Fruit fly (Drosophila melanogaster): ENCODE data around the gene ems.

DNA sequence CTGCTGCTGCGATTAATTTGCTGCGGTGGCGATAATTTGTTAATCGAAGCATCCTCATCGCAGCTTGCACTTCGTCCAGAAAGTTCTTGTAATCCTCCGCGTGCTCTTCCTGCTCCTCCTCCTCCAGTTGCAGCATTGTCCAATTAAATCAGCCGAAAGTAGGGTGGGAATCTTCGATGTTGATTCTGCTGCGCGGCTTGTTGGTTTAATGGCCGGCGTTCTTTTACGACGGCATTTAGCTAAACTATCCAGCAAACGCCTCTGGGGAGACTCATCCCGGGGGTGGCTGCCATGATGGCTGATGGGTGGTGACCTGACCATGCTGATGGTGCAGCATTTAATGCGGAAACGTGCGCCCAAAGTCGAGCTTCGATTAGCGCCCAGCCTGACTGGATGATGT lies 47.9 kb downstream of the ems start:
- TF ChIP-seq CG6792 (GFP tag; optimal IDR thresholded peaks at IDR 0.05) (no peak), Hr39 (GFP tag; optimal IDR thresholded peaks at IDR 0.05) (no peak), Hr4 (GFP tag; optimal IDR thresholded peaks at IDR 0.05) (no peak), Eip78C (GFP tag) (no peak), CG10669 (GFP tag; optimal IDR thresholded peaks at IDR 0.05) (no peak), CG3919 (GFP tag; optimal IDR thresholded peaks at IDR 0.05) (no peak), CG6808 (GFP tag; optimal IDR thresholded peaks at IDR 0.05) (no peak), Hr38 (GFP tag; optimal IDR thresholded peaks at IDR 0.05) (no peak), dac (GFP tag; optimal IDR thresholded peaks at IDR 0.05) (no peak), Smox (GFP tag; optimal IDR thresholded peaks at IDR 0.05) (no peak), Blimp-1 (GFP tag; optimal IDR thresholded peaks at IDR 0.05) (no peak), Met (GFP tag; optimal IDR thresholded peaks at IDR 0.05) (no peak), achi (GFP tag; optimal IDR thresholded peaks at IDR 0.05) (no peak), fkh (GFP tag; optimal IDR thresholded peaks at IDR 0.05) (no peak)
